Fruit fly (Drosophila melanogaster): Measurements from ENCODE around the gene RpL17.

RpL17 gene

DNA sequence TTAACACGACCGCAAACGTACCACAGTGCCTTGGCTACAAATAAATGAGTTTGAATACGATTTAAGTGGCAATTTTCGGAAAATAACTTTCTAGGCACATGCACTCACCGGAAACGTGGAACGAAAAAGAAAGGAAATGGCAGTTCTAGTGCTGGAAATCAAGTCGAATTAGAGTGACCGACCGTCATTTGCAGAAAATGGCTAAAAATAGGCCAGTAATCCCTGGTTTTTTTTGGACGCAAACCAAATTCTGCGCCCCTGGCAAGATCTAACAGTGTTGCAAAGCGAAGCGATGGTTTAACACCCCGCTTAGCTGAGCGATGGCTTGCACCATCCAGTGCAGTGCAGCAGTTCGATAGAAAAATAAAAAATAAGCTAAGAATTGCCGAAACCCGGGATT is at the start of gene RpL17:
RpL17 (minus strand) TSS at position 151 of the 400 bp plus-strand sequence.
- TF ChIP-seq CG17801 (GFP tag; optimal IDR thresholded peaks at IDR 0.05; ENCODE audit: partially characterized antibody), result peak; percentile 72

DNA sequence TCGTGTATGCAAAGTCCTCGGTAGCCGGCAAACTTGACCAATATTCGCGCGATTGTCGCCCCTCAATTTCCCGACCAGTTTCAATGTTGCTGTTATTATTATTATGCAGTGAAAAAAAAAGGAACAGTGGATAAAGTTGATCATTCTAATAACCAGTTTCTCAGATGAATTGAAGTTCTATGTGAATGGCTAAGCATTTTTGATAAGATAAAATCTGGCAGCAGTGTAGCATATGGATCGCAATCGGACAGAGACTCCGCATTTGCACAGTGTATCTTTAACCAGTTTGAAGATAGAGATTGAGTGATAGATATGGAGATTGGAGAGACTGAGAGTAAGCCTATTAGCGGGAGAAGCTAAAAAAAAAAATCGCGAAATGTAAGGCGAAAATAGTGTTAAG is 49.4 kb upstream of the RpL17 start:
- no peak for TF ChIP-seq CG17801 (GFP tag; optimal IDR thresholded peaks at IDR 0.05; ENCODE audit: partially characterized antibody)

DNA sequence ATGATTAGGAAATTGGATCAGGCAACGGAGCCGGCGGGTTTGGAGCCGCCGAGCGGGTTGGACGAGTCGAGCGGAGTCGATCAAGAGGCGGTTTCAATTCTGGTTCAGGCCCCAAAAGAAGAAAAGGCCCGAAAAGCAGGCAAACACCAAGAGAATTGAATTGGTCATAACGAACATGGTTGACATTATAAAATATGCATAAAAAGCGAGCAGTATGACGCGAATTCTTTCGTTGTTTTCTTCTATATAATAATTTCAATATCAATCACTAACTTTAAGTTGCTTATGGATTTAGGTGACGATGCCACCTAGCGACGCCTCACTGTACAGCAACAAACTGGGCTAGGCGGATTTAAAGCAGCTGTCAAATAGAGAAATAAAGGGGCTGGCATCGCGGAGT is 48.9 kb upstream of the RpL17 start:
- TF ChIP-seq CG17801 (GFP tag; optimal IDR thresholded peaks at IDR 0.05; ENCODE audit: partially characterized antibody), result no peak

- no peak for TF ChIP-seq CG17801 (GFP tag; optimal IDR thresholded peaks at IDR 0.05; ENCODE audit: partially characterized antibody)
Measured at dm6 chrX:6791531-6791930, 47.5 kb upstream of the RpL17 start.

dm6 chrX:6790944-6791343 is 46.9 kb upstream of the RpL17 start:
- TF ChIP-seq CG17801 (GFP tag; optimal IDR thresholded peaks at IDR 0.05; ENCODE audit: partially characterized antibody), result no peak

- TF ChIP-seq CG17801 (GFP tag; optimal IDR thresholded peaks at IDR 0.05; ENCODE audit: partially characterized antibody), result no peak
Measured at dm6 chrX:6779609-6780139, 35.6 kb upstream of the RpL17 start, which contains the start of gene shf. shf (minus strand) TSS chrX:6779659.

dm6 chrX:6778780-6779179 is 34.7 kb upstream of the RpL17 start:
- TF ChIP-seq CG17801 (GFP tag; optimal IDR thresholded peaks at IDR 0.05; ENCODE audit: partially characterized antibody), result no peak

DNA sequence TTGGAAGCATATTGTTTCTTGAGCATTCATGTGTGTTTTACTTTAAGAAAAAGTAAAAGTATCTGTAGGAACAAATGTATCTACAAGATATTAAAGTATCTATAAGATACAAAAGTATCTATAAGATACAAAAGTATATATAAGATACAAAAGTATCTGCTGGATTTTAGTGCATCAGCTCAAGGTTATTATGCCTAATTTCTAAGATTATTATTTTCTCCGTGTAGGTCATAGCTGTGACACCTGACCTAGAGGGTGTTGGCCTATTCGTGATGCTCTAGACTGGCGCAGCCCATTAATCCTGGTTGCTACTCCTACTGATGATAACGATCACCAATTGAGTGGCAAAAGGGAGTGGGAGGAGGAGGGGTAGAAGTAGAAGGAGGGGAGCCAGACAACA is 34.0 kb upstream of the RpL17 start:
- no peak for TF ChIP-seq CG17801 (GFP tag; optimal IDR thresholded peaks at IDR 0.05; ENCODE audit: partially characterized antibody)

dm6 chrX:6777394-6777793 is 33.4 kb upstream of the RpL17 start:
- TF ChIP-seq CG17801 (GFP tag; optimal IDR thresholded peaks at IDR 0.05; ENCODE audit: partially characterized antibody), result no peak

DNA sequence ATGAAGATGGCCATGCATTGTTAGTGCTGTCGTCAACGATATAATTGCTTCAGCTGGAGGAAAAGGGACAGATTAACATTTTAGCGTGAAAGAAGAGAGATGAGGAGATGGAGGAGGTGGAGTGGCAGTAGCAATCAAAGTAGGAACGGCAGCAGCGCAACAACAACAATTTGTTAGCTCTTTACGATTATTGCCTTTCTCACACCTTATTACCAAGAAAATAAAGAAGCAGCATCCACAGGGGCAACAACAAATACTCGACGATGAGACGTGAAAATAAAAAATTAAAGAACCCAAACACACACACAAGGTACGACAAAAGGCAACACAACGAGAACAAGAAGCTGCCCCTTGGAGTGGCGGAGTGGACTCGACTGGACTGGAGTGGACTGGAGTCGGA is 32.9 kb upstream of the RpL17 start:
- TF ChIP-seq CG17801 (GFP tag; optimal IDR thresholded peaks at IDR 0.05; ENCODE audit: partially characterized antibody), result no peak

- no peak for TF ChIP-seq CG17801 (GFP tag; optimal IDR thresholded peaks at IDR 0.05; ENCODE audit: partially characterized antibody)
Measured at dm6 chrX:6776274-6776673, 32.2 kb upstream of the RpL17 start.

- no peak for TF ChIP-seq CG17801 (GFP tag; optimal IDR thresholded peaks at IDR 0.05; ENCODE audit: partially characterized antibody)
Measured at dm6 chrX:6775622-6776021, 31.6 kb upstream of the RpL17 start.

DNA sequence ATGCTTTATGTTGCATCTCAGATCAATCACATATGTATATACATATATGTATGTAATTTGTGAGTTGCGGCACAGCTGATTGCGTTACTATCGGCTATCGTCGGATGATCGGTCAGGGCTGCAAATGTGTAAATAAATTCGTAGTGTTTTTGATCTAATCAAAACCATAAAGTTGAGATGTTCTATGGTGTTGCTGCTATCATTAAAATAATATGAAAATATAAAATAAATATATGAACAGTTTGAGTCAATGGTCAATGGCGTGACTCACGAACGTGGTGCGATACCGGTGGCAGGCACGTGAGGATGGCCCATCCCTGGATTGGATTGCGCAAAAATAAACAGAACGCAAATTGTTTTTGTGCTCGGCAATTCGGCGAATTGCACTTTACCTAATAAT is 26.9 kb upstream of the RpL17 start, which contains the start of gene Coq7:
Coq7 (plus strand) TSS at position 302 of the 400 bp plus-strand sequence.
- TF ChIP-seq CG17801 (GFP tag; optimal IDR thresholded peaks at IDR 0.05; ENCODE audit: partially characterized antibody), result peak; percentile 90

DNA sequence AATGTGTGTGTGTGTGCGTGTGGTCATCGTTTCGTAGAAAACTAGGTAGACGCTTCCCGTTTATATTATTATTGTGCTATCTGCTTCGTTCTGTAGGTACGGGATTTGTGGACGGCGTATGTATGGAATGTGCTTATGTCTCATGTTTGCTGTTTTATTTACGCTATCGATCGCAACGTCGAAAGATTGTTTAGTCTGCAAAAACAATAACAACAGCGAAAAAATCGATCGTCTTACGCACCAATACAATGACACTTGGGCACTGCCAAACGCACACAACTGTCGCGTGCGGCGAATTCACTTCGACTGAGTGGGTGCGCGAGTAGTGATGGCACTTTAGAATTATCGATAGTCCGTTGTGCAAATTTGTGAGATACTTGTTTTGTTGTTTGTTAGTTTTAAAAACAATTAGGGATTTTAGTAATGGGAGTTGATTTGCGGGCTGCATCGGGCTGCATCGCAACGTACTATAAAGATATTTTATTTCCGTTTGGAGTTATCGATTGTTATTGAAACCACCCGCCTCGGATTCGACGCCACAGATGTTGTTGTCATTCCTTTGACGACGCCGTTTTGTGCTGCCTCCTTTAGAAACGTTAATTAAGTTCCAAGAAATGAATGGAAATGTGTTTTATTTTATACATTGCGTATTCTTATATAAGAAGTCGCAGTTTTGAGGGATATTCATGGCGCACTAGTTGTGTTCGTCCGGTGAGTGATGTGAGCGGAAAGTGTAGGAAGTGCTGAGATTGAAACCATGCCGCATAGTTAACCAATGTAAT is 15.3 kb upstream of the RpL17 start:
- TF ChIP-seq CG17801 (GFP tag; optimal IDR thresholded peaks at IDR 0.05; ENCODE audit: partially characterized antibody), result no peak

- no peak for TF ChIP-seq CG17801 (GFP tag; optimal IDR thresholded peaks at IDR 0.05; ENCODE audit: partially characterized antibody)
Measured at dm6 chrX:6756175-6756718, 12.2 kb upstream of the RpL17 start, which contains the start of gene sov. sov (plus strand) TSS chrX:6756322.

dm6 chrX:6751964-6752363 is 7.9 kb upstream of the RpL17 start:
- no peak for TF ChIP-seq CG17801 (GFP tag; optimal IDR thresholded peaks at IDR 0.05; ENCODE audit: partially characterized antibody)
